Worm (Caenorhabditis elegans) whole organism, late embryonic: ENCODE measurements around the gene T19H12.12.

Experiments
- C08G9.2 ChIP-seq: sonication (generic microtip); optimal IDR thresholded peaks from 2 replicates; lab custom pipeline; 2016; ENCODE audit warnings: mild to moderate bottlenecking, missing genetic modification characterization, moderate library complexity, missing compliant biosample characterization
- F13H6.1 ChIP-seq: sonication (generic microtip); optimal IDR thresholded peaks from 2 replicates; lab custom pipeline; 2016; ENCODE audit warnings: missing genetic modification characterization, missing compliant biosample characterization
- K09A11.1 ChIP-seq: sonication (generic microtip); optimal IDR thresholded peaks from 2 replicates; lab custom pipeline; 2017; ENCODE audit warnings: antibody characterized with exemption, mild to moderate bottlenecking, missing genetic modification characterization, missing compliant biosample characterization; ENCODE audit not compliant: insufficient read depth
- T23F11.4 ChIP-seq: fragments of 200-800 bp; sonication (Bioruptor generic); optimal IDR thresholded peaks from 2 replicates; lab custom pipeline; 2018; ENCODE audit warnings: mild to moderate bottlenecking, missing genetic modification characterization, missing compliant biosample characterization
- Y22D7AL.16 ChIP-seq: sonication (generic microtip); optimal IDR thresholded peaks from 2 replicates; lab custom pipeline; 2016; ENCODE audit warnings: missing genetic modification characterization, missing compliant biosample characterization
- ahr-1 ChIP-seq: sonication (generic microtip); optimal IDR thresholded peaks from 2 replicates; lab custom pipeline; 2016; ENCODE audit warnings: missing genetic modification characterization, missing compliant biosample characterization
- ama-1 ChIP-seq: fragments of 150-350 bp; optimal IDR thresholded peaks from 2 replicates; lab custom pipeline; 2014
- ceh-18 ChIP-seq: sonication (generic microtip); optimal IDR thresholded peaks from 2 replicates; lab custom pipeline; 2016; ENCODE audit warnings: missing genetic modification characterization, missing compliant biosample characterization
- ceh-19 ChIP-seq: fragments of 200-800 bp; sonication (Bioruptor generic); optimal IDR thresholded peaks from 2 replicates; lab custom pipeline; 2018; ENCODE audit warnings: mild to moderate bottlenecking, missing genetic modification characterization, missing compliant biosample characterization
- ceh-2 ChIP-seq: sonication (generic microtip); optimal IDR thresholded peaks from 2 replicates; lab custom pipeline; 2016; ENCODE audit warnings: missing genotype, missing genetic modification characterization, missing compliant biosample characterization
- ceh-24 ChIP-seq: sonication (generic microtip); optimal IDR thresholded peaks from 2 replicates; lab custom pipeline; 2016; ENCODE audit warnings: mild to moderate bottlenecking, missing genetic modification characterization, missing compliant biosample characterization
- ceh-34 ChIP-seq: sonication (generic microtip); optimal IDR thresholded peaks from 2 replicates; lab custom pipeline; 2016; ENCODE audit warnings: mild to moderate bottlenecking, missing genetic modification characterization, missing compliant biosample characterization
- ceh-48 ChIP-seq: sonication (generic microtip); optimal IDR thresholded peaks from 2 replicates; lab custom pipeline; 2016; ENCODE audit warnings: missing genetic modification characterization, inconsistent platforms, missing compliant biosample characterization
- che-1 ChIP-seq: sonication (generic microtip); optimal IDR thresholded peaks from 2 replicates; lab custom pipeline; 2016; ENCODE audit warnings: mild to moderate bottlenecking, missing genetic modification characterization, missing compliant biosample characterization
- dve-1 ChIP-seq: sonication (generic microtip); optimal IDR thresholded peaks from 2 replicates; lab custom pipeline; 2017; ENCODE audit warnings: antibody characterized with exemption, mild to moderate bottlenecking, missing genetic modification characterization, missing compliant biosample characterization
- elt-2 ChIP-seq: sonication (generic microtip); optimal IDR thresholded peaks from 2 replicates; lab custom pipeline; 2016; ENCODE audit warnings: missing genetic modification reagents, missing genetic modification characterization, missing compliant biosample characterization
- ets-4 ChIP-seq: sonication (generic microtip); optimal IDR thresholded peaks from 2 replicates; lab custom pipeline; 2016; ENCODE audit warnings: missing genetic modification characterization, missing compliant biosample characterization
- fkh-6 ChIP-seq: sonication (generic microtip); optimal IDR thresholded peaks from 2 replicates; lab custom pipeline; 2016; ENCODE audit warnings: missing genetic modification characterization, missing compliant biosample characterization
- gmeb-2 ChIP-seq: sonication (generic microtip); optimal IDR thresholded peaks from 2 replicates; lab custom pipeline; 2016; ENCODE audit warnings: missing genetic modification characterization, inconsistent platforms, missing compliant biosample characterization
- hlh-13 ChIP-seq: fragments of 200-800 bp; sonication (Bioruptor generic); optimal IDR thresholded peaks from 2 replicates; lab custom pipeline; 2018; ENCODE audit warnings: mild to moderate bottlenecking, missing genetic modification characterization, missing compliant biosample characterization
- hlh-15 ChIP-seq: sonication (generic microtip); optimal IDR thresholded peaks from 2 replicates; lab custom pipeline; 2016; ENCODE audit warnings: missing genetic modification characterization, missing compliant biosample characterization
- hlh-30 ChIP-seq: sonication (generic microtip); optimal IDR thresholded peaks from 2 replicates; lab custom pipeline; 2017; ENCODE audit warnings: antibody characterized with exemption, missing genetic modification characterization, missing compliant biosample characterization; ENCODE audit not compliant: insufficient read depth
- hlh-8 ChIP-seq: sonication (generic microtip); optimal IDR thresholded peaks from 2 replicates; lab custom pipeline; 2016; ENCODE audit warnings: missing genotype, missing genetic modification characterization, missing compliant biosample characterization
- lin-11 ChIP-seq: fragments of 200-800 bp; sonication (Bioruptor generic); optimal IDR thresholded peaks from 2 replicates; lab custom pipeline; 2018; ENCODE audit warnings: mild to moderate bottlenecking, missing genetic modification characterization, missing compliant biosample characterization
- madf-2 ChIP-seq: sonication (generic microtip); optimal IDR thresholded peaks from 2 replicates; lab custom pipeline; 2017; ENCODE audit warnings: missing genetic modification characterization, missing compliant biosample characterization
- nfya-1 ChIP-seq: sonication (generic microtip); optimal IDR thresholded peaks from 2 replicates; lab custom pipeline; 2017; ENCODE audit warnings: missing genetic modification characterization, mild to moderate bottlenecking, missing compliant biosample characterization, antibody characterized with exemption, moderate library complexity
- npax-4 ChIP-seq: sonication (generic microtip); optimal IDR thresholded peaks from 2 replicates; lab custom pipeline; 2016; ENCODE audit warnings: missing genetic modification characterization, missing compliant biosample characterization
- pag-3 ChIP-seq: sonication (generic microtip); optimal IDR thresholded peaks from 2 replicates; lab custom pipeline; 2016; ENCODE audit warnings: missing compliant biosample characterization, missing genetic modification characterization, borderline replicate concordance
- pat-9 ChIP-seq: fragments of 200-800 bp; sonication (Bioruptor generic); optimal IDR thresholded peaks from 2 replicates; lab custom pipeline; 2018; ENCODE audit warnings: mild to moderate bottlenecking, missing genetic modification characterization, moderate library complexity, missing compliant biosample characterization
- pax-1 ChIP-seq: fragments of 150-350 bp; optimal IDR thresholded peaks from 2 replicates; lab custom pipeline; 2014; ENCODE audit warnings: missing biosample characterization, missing genetic modification characterization
- pha-2 ChIP-seq: sonication (generic microtip); optimal IDR thresholded peaks from 2 replicates; lab custom pipeline; 2017; ENCODE audit warnings: mild to moderate bottlenecking, missing genetic modification characterization, missing compliant biosample characterization
- rnt-1 ChIP-seq: sonication (generic microtip); optimal IDR thresholded peaks from 2 replicates; lab custom pipeline; 2016; ENCODE audit warnings: missing genetic modification characterization, missing compliant biosample characterization
- sox-4 ChIP-seq: sonication (generic microtip); optimal IDR thresholded peaks from 2 replicates; lab custom pipeline; 2017; ENCODE audit warnings: mild to moderate bottlenecking, missing genetic modification characterization, inconsistent platforms, missing compliant biosample characterization
- ttx-3 ChIP-seq: sonication (generic microtip); optimal IDR thresholded peaks from 2 replicates; lab custom pipeline; 2016; ENCODE audit warnings: missing genetic modification reagents, missing genetic modification characterization, missing compliant biosample characterization
- zip-5 ChIP-seq: sonication (generic microtip); optimal IDR thresholded peaks from 2 replicates; lab custom pipeline; 2016; ENCODE audit warnings: missing genetic modification characterization, missing compliant biosample characterization
- ztf-16 ChIP-seq: sonication (generic microtip); optimal IDR thresholded peaks from 2 replicates; lab custom pipeline; 2017; ENCODE audit warnings: missing genetic modification characterization, missing compliant biosample characterization

The T19H12.12 gene

DNA sequence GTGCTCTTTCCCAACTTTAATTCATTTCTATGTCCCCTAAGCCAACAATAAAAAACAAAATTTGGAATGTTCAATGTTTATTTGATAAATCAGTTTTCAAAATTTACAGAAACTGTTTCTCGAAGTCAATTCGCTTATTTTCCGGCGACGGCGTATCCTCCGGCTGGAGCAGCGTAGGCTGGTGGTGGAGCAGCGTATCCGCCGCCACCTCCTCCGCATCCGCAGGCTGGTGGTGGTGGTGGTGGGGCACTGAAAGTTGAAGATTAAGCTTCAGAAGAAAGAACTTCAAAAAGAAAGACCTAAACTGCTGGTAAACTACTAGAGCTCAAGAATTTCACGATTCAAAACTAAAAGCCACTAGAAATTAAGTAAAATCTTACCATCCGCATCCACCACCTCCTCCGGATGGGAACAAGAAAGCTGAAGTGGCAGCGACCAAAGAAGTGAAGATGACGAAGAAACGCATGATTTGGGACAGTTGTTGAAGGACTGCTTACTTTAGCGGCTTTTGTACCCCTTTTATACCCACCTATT is 33.6 kb downstream of the T19H12.12 start, which contains the start of gene C02E7.7:
Gene C02E7.7 (minus strand): TSS at position 484 of the 534 bp plus-strand sequence.
- TF ChIP-seq pha-2 (tag; lab: Kevin White, UChicago) (no peak), ama-1 (peak; percentile 7)

DNA sequence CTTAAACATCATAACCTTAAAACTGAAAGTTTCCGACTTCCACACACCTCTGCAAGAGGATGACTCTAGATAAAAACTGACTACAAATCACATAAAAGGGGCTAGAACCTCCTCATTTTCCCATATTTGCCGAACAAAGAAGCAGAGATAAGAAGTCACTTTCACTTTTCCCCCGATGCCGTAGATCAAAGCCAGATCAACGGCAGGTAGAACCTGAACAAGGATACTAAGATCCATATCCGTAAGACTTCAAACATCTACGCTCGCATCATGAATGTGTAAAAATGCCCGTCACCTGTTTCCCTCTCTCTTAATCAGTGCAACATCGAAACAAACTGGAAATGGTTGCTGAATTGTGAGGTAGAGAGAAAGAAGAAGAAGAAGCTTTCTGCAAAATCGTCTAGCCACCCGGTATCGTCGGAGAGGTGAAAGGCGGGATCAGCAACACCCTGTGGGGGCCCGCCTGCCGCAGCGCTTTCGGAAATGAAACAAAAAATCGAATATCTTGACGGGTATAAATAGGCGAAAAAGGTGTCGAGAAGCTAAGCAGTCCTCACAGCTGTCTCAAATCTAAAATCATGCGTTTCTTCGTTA is 34.2 kb downstream of the T19H12.12 start, which contains the start of gene C02E7.6:
Gene C02E7.6 (plus strand): TSS at position 544 of the 594 bp plus-strand sequence.
- peak; percentile 16 for TF ChIP-seq rnt-1
- TF ChIP-seq pha-2 (tag; lab: Kevin White, UChicago): no peak
- TF ChIP-seq, all 69 proteins: peak for 1

DNA sequence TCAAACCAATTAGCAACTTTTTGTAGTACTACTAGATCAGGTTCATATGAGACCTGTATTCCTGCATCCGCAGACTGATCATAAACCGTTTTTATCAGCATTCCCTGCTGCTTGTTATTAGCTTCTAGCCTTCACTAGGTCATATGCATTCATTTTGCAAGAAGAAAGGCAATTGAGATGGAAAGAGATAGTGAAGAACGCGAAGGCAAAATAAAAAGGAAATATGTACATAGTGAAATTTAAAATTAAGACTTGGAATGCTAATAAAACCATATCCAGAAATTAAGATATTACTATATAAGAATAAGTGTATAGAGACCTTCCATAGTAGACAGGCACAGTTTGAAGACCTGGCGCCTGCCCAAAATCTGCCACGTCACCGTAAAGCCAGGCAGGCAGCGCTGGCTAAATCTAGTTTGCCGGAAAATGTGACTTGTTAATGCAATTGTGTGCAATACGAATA is 36.1 kb downstream of the T19H12.12 start, which contains the start of the genes C02E7.8 and srh-23:
Gene C02E7.8 (minus strand): TSS at position 101 of the 463 bp plus-strand sequence.
Gene srh-23 (plus strand): TSS at position 413 of the 463 bp plus-strand sequence.
- TF ChIP-seq madf-2 (no peak), ceh-18 (tag; lab: Kevin White, UChicago) (no peak), elt-2 (tag; lab: Kevin White, UChicago) (no peak), che-1 (tag; lab: Kevin White, UChicago) (no peak), Y22D7AL.16 (tag; lab: Kevin White, UChicago) (no peak), ceh-19 (GFP tag; lab: Kevin White, UChicago) (no peak), npax-4 (no peak), ceh-24 (tag; lab: Kevin White, UChicago) (no peak), dve-1 (tag; lab: Kevin White, UChicago) (no peak), nfya-1 (tag; lab: Kevin White, UChicago) (no peak), F13H6.1 (no peak), hlh-8 (tag; lab: Kevin White, UChicago) (no peak), sox-4 (tag; lab: Kevin White, UChicago) (no peak), ahr-1 (no peak), lin-11 (tag; lab: Kevin White, UChicago) (no peak), fkh-6 (tag; lab: Kevin White, UChicago) (no peak), T23F11.4 (no peak), ttx-3 (no peak), hlh-13 (no peak)

DNA sequence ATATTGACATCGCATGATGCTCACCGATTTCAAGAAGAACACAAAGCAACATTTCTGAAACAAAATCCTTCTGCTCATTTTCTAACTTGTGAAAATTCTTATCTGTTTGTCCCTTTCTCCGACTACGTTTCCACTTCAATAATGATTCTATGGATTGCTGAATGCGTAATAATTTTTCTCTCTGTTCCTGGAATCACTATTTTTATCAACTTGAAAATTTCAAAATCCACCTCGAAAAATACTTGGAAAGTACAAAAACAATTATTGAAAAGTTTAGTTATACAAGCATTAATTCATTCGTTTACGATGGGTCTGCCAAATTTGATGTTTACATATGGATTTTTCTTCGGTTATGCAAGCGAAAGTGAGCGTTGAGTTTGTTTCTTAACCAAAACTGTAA is 37.4 kb downstream of the T19H12.12 start, which contains the start of gene srh-22:
Gene srh-22 (plus strand): TSS at position 301 of the 400 bp plus-strand sequence.
- no peak for TF ChIP-seq pag-3 (tag; lab: Kevin White, UChicago)
- TF ChIP-seq pax-1: no peak

DNA sequence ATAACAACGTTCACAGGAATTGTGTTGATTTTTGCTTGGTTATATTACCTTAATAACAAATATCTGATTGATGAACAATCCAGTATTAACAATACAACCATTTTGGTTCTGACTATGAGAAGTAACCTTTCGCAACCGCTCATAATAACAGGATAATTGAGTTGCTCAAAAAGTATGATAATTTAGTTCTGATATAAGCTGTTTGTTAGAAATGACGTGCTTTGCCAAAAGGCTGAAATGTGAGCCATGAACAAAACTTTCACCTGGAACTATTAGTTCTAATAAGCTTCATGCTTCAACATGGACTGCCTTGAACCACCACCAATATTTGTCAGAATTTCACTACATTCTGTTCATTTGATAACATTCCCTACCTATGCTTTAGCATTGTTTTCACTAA is 40.0 kb downstream of the T19H12.12 start, which contains the start of gene srh-20:
Gene srh-20 (plus strand): TSS at position 301 of the 400 bp plus-strand sequence.
- TF ChIP-seq ttx-3: no peak
- no peak for TF ChIP-seq hlh-15 (tag; lab: Kevin White, UChicago)
- TF ChIP-seq ceh-2 (tag; lab: Kevin White, UChicago): no peak
- no peak for TF ChIP-seq K09A11.1
- TF ChIP-seq pax-1: no peak
- TF ChIP-seq zip-5: no peak
- TF ChIP-seq ceh-48 (tag; lab: Kevin White, UChicago): no peak
- no peak for TF ChIP-seq hlh-13
- TF ChIP-seq sox-4 (tag; lab: Kevin White, UChicago): no peak
- no peak for TF ChIP-seq fkh-6 (tag; lab: Kevin White, UChicago)

DNA sequence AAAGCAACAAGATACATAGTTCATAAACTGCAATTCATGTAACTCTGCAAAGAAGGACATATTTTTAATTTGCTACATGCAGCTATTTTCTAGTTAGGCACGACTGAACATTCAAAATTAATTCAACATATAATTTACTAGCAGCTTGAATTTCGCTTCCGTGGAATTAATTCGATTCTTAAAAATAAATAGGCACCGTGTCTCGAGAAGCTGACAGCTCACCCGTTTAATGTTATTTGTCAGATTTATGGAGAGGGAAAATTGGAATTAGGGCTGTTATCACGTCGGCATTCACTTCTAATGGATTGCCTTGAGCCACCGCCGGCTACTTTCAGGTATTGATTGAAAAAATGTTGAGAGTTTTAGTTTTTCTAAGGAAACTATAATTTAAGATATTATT is 41.8 kb downstream of the T19H12.12 start, which contains the start of gene srh-21:
Gene srh-21 (plus strand): TSS at position 301 of the 400 bp plus-strand sequence.
- no peak for TF ChIP-seq ets-4 (tag; lab: Kevin White, UChicago)
- no peak for TF ChIP-seq ztf-16
- no peak for TF ChIP-seq hlh-8 (tag; lab: Kevin White, UChicago)
- no peak for TF ChIP-seq ceh-34 (tag; lab: Kevin White, UChicago)
- no peak for TF ChIP-seq hlh-30 (tag; lab: Kevin White, UChicago)
- TF ChIP-seq F13H6.1: no peak
- no peak for TF ChIP-seq ceh-24 (tag; lab: Kevin White, UChicago)
- TF ChIP-seq rnt-1: no peak
- no peak for TF ChIP-seq C08G9.2 (tag; lab: Kevin White, UChicago)
- no peak for TF ChIP-seq ama-1
- no peak for TF ChIP-seq gmeb-2 (tag; lab: Kevin White, UChicago)
- TF ChIP-seq pax-1: no peak
- TF ChIP-seq pat-9: no peak
